Worm (Caenorhabditis elegans) whole organism, mixed stage, embryonic: ENCODE data around the gene R09E12.9.

Source experiments
- drap-1 ChIP-seq: fragments of 200-800 bp; sonication (Bioruptor generic); optimal IDR thresholded peaks from 3 replicates; lab custom pipeline; 2018; ENCODE audit warnings: mild to moderate bottlenecking, missing genetic modification characterization, missing compliant biosample characterization
- elt-1 ChIP-seq: sonication (generic microtip); optimal IDR thresholded peaks from 2 replicates; lab custom pipeline; 2017; ENCODE audit warnings: missing genetic modification characterization, mild to moderate bottlenecking, missing compliant biosample characterization, antibody characterized with exemption, moderate library complexity, borderline replicate concordance; ENCODE audit not compliant: insufficient read depth
- ham-2 ChIP-seq: fragments of 200-800 bp; sonication (Bioruptor generic); optimal IDR thresholded peaks from 2 replicates; lab custom pipeline; 2018; ENCODE audit warnings: mild to moderate bottlenecking, missing genetic modification characterization, missing compliant biosample characterization
- lsy-2 ChIP-seq: fragments of 150-350 bp; optimal IDR thresholded peaks from 2 replicates; lab custom pipeline; 2014; ENCODE audit warnings: missing biosample characterization, missing genetic modification characterization
- nhr-28 ChIP-seq: fragments of 150-350 bp; optimal IDR thresholded peaks from 2 replicates; lab custom pipeline; 2014; ENCODE audit warnings: missing biosample characterization, missing genetic modification characterization
- nhr-76 ChIP-seq: sonication (generic microtip); optimal IDR thresholded peaks from 2 replicates; lab custom pipeline; 2017; ENCODE audit warnings: missing biosample characterization, missing genetic modification characterization
- snpc-4 ChIP-seq: fragments of 150-350 bp; optimal IDR thresholded peaks from 2 replicates; lab custom pipeline; 2014; ENCODE audit warnings: missing biosample characterization, missing genetic modification characterization
- sptf-1 ChIP-seq: sonication (generic microtip); optimal IDR thresholded peaks from 2 replicates; lab custom pipeline; 2017; ENCODE audit warnings: mild to moderate bottlenecking, missing genetic modification characterization, moderate library complexity, missing compliant biosample characterization
- unc-62 ChIP-seq: fragments of 150-350 bp; optimal IDR thresholded peaks from 2 replicates; lab custom pipeline; 2014; ENCODE audit warnings: missing biosample characterization, missing genetic modification reagents, missing genetic modification characterization
- ztf-11 ChIP-seq: fragments of 150-350 bp; optimal IDR thresholded peaks from 2 replicates; lab custom pipeline; 2014; ENCODE audit warnings: missing biosample characterization, missing genetic modification characterization

DNA sequence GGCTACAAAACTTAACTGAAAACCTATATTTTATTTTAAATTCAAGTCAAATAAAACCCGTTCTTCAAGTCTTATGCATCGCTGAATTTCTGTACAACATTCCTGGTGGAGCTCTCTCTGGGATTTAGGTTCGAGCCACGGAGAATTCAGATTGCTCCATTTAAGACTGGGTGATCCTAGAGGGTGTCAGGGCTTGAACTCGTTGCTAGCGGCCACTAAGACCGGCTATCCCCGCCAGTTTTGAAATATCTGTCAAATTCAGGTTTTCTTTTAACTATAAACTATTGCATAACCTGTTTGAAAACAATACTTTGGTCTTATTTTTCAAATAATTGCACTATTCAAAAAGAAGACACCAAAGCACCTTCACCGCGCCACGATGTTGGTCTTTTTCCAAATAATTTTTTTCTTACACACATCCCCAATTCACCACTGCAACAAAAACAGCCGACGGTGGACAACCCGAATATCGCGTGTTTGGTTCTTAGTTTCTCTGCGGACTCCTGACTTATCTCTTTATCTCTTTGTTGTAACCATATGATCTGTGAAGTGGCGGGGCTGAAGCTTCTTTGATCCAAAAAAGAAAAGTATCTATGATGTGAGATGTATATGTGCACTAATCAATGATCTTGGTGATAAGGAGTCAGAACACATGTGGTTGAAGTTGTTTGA lies 48.4 kb upstream of the R09E12.9 start:
- TF ChIP-seq drap-1 (GFP tag; lab: Kevin White, UChicago) (no peak), ztf-11 (tag; lab: Kevin White, UChicago) (no peak), nhr-28 (tag; lab: Kevin White, UChicago) (no peak), unc-62 (GFP tag; lab: Kevin White, UChicago) (no peak), elt-1 (tag; lab: Kevin White, UChicago) (no peak), nhr-76 (tag; lab: Kevin White, UChicago) (no peak), ham-2 (GFP tag; lab: Kevin White, UChicago) (no peak), snpc-4 (no peak), lsy-2 (tag; lab: Kevin White, UChicago) (no peak), sptf-1 (tag; lab: Kevin White, UChicago) (no peak)
